Worm (Caenorhabditis elegans) whole organism, L4 larva: ENCODE measurements around the gene dpf-7.

Experiments
- nhr-28 ChIP-seq: fragments of 150-350 bp; optimal IDR thresholded peaks from 2 replicates; lab custom pipeline; 2014; ENCODE audit warnings: missing biosample characterization, missing genetic modification characterization
- tag-97 ChIP-seq: fragments of 200-800 bp; sonication (Bioruptor generic); IDR thresholded peaks from 2 replicates; pipeline ENCODE4 v1.3.6; 2022; ENCODE audit warnings: missing genetic modification characterization, missing compliant biosample characterization
- unc-39 ChIP-seq: sonication (generic microtip); optimal IDR thresholded peaks from 2 replicates; lab custom pipeline; 2017; ENCODE audit warnings: missing biosample characterization, missing genetic modification characterization
- zfp-2 ChIP-seq: sonication (generic microtip); optimal IDR thresholded peaks from 2 replicates; lab custom pipeline; 2016; ENCODE audit warnings: mild to moderate bottlenecking, missing genetic modification characterization, missing compliant biosample characterization

DNA sequence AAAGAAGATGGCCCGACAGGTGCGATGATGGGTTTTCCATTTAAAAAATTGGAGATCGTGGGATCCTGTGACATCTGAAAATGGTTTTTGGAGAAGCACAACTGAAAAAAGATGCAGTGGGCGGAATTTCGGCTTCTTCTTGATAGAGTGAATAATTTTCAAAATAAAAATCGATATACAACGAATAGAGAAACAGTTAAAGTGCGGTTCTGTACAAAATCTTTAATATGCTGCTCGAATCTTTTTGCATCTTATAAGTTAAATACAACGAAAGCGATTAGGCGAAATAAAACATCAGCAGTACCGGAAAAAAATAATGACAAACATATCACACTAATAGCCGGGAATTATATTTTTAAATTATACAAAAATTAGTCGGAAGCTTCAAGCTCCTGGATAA, 4.8 kb upstream of the dpf-7 start, which contains the start of gene H06H21.11:
- TF ChIP-seq zfp-2 (tag; lab: Kevin White, UChicago) (no peak), nhr-28 (tag; lab: Kevin White, UChicago) (no peak), unc-39 (no peak), tag-97 (no peak)
